Fruit fly (Drosophila melanogaster) whole organism, embryonic: ENCODE measurements around the gene CG12012.
A peak's percentile ranks its signal among the peaks of the same experiment; 100 is the strongest.

ENCODE experiments used
- Awh ChIP-seq: fragments of 200-800 bp; sonication (Bioruptor generic); IDR thresholded peaks from 2 replicates; pipeline ENCODE4, ENCODE4 v1.3.6; 2022; ENCODE audit warnings: missing biosample characterization, missing genetic modification characterization
- Blimp-1 ChIP-seq: fragments of 200-800 bp; sonication (Bioruptor generic); optimal IDR thresholded peaks from 3 replicates; lab custom pipeline; 2018; ENCODE audit warnings: missing biosample characterization, missing genetic modification characterization, mild to moderate bottlenecking, moderate library complexity, missing genetic modification reagents
- Bteb2 ChIP-seq: fragments of 200-800 bp; sonication (Bioruptor generic); optimal IDR thresholded peaks from 2 replicates; lab custom pipeline; 2016; ENCODE audit warnings: missing biosample characterization, missing genetic modification characterization
- CG10543 ChIP-seq: fragments of 200-800 bp; sonication (Bioruptor generic); optimal IDR thresholded peaks from 3 replicates; lab custom pipeline; 2017; ENCODE audit warnings: missing biosample characterization, mild to moderate bottlenecking, missing genetic modification characterization, moderate library complexity
- CG11093 ChIP-seq: fragments of 200-800 bp; sonication (Bioruptor generic); IDR thresholded peaks from 3 replicates; pipeline ENCODE4 v1.3.6; 2022; ENCODE audit warnings: missing biosample characterization, missing genetic modification characterization
- CG11695 ChIP-seq: fragments of 200-800 bp; sonication (Bioruptor generic); IDR thresholded peaks from 3 replicates; pipeline ENCODE4 v1.3.6; 2022; ENCODE audit warnings: missing biosample characterization, missing genetic modification characterization
- CG12942 ChIP-seq: fragments of 200-800 bp; sonication (Bioruptor generic); optimal IDR thresholded peaks from 3 replicates; lab custom pipeline; 2016; ENCODE audit warnings: missing biosample characterization, missing genetic modification characterization
- CG18011 ChIP-seq: fragments of 200-800 bp; sonication (Bioruptor generic); optimal IDR thresholded peaks from 2 replicates; lab custom pipeline; 2017; ENCODE audit warnings: missing biosample characterization, missing genetic modification characterization, mild to moderate bottlenecking, moderate library complexity, missing genotype
- CG1832 ChIP-seq: fragments of 200-800 bp; sonication (Bioruptor generic); optimal IDR thresholded peaks from 2 replicates; lab custom pipeline; 2017; ENCODE audit warnings: missing biosample characterization, mild to moderate bottlenecking, missing genetic modification characterization, inconsistent platforms
- CG30431 ChIP-seq: fragments of 200-800 bp; sonication (Bioruptor generic); optimal IDR thresholded peaks from 2 replicates; lab custom pipeline; 2017; ENCODE audit warnings: missing biosample characterization, missing genetic modification characterization
- CG34224 ChIP-seq: fragments of 200-800 bp; sonication (Bioruptor generic); IDR thresholded peaks from 3 replicates; pipeline ENCODE4 v1.3.6; 2022; ENCODE audit warnings: missing biosample characterization, missing genetic modification characterization; ENCODE audit not compliant: partially characterized antibody
- CG6689 ChIP-seq: fragments of 200-800 bp; sonication (Bioruptor generic); IDR thresholded peaks from 2 replicates; pipeline ENCODE4 v1.3.6; 2022; ENCODE audit warnings: missing biosample characterization, missing genetic modification characterization
- CG6854 ChIP-seq: fragments of 200-800 bp; sonication (Bioruptor generic); optimal IDR thresholded peaks from 3 replicates; lab custom pipeline; 2017; ENCODE audit warnings: missing biosample characterization, mild to moderate bottlenecking, missing genetic modification characterization
- CG7271 ChIP-seq: fragments of 200-800 bp; sonication (Bioruptor generic); optimal IDR thresholded peaks from 2 replicates; lab custom pipeline; 2018; ENCODE audit warnings: missing biosample characterization, mild to moderate bottlenecking, missing genetic modification characterization, moderate library complexity
- CG7786 ChIP-seq: fragments of 200-800 bp; sonication (Bioruptor generic); optimal IDR thresholded peaks from 2 replicates; lab custom pipeline; 2016; ENCODE audit warnings: missing biosample characterization, missing genetic modification characterization
- CG7963 ChIP-seq: fragments of 200-800 bp; sonication (Bioruptor generic); IDR thresholded peaks from 3 replicates; pipeline ENCODE4 v1.3.6; 2022; ENCODE audit warnings: missing biosample characterization, missing genetic modification characterization; ENCODE audit not compliant: partially characterized antibody
- CG8924 ChIP-seq: fragments of 200-800 bp; optimal IDR thresholded peaks from 3 replicates; lab custom pipeline; 2019; ENCODE audit warnings: missing biosample characterization, mild to moderate bottlenecking, missing genetic modification characterization, moderate library complexity
- D ChIP-seq, 2 experiments: fragments of 200-800 bp in 1 of 2; fragments of >200 bp in 1 of 2; sonication (Bioruptor generic) in 1 of 2; optimal IDR thresholded peaks; 2 replicates in 1 of 2; 3 replicates in 1 of 2; lab custom pipeline; 2017; ENCODE audit warnings: mild to moderate bottlenecking in 1 of 2, missing biosample characterization in 1 of 2, missing genetic modification characterization in 1 of 2, missing genetic modification reagents in 1 of 2
- HLH3B ChIP-seq: fragments of 200-800 bp; sonication (Bioruptor generic); IDR thresholded peaks from 2 replicates; pipeline ENCODE4 v1.3.6; 2022; ENCODE audit warnings: missing biosample characterization, missing genetic modification characterization
- Hey ChIP-seq: fragments of 200-800 bp; sonication (Bioruptor generic); optimal IDR thresholded peaks from 3 replicates; lab custom pipeline; 2018; ENCODE audit warnings: missing biosample characterization, mild to moderate bottlenecking, missing genetic modification characterization
- HmgD ChIP-seq: fragments of 200-800 bp; sonication (Bioruptor generic); optimal IDR thresholded peaks from 3 replicates; lab custom pipeline; 2016; ENCODE audit warnings: missing biosample characterization, missing genetic modification characterization
- Mrtf ChIP-seq: fragments of 200-800 bp; sonication (Bioruptor generic); IDR thresholded peaks from 3 replicates; pipeline ENCODE4 v1.3.6; 2022; ENCODE audit warnings: missing biosample characterization, missing genetic modification characterization
- Myb ChIP-seq: fragments of 200-800 bp; sonication (Bioruptor generic); optimal IDR thresholded peaks from 2 replicates; lab custom pipeline; 2016; ENCODE audit warnings: missing biosample characterization, missing genetic modification characterization
- NC2β ChIP-seq: fragments of 200-800 bp; sonication (Bioruptor generic); optimal IDR thresholded peaks from 2 replicates; lab custom pipeline; 2016; ENCODE audit warnings: missing biosample characterization, missing genetic modification characterization
- Oaz ChIP-seq: fragments of 200-800 bp; sonication (Bioruptor generic); IDR thresholded peaks from 2 replicates; pipeline ENCODE4 v1.3.6; 2022; ENCODE audit warnings: missing biosample characterization, missing genetic modification characterization
- Side ChIP-seq: fragments of 200-800 bp; sonication (Bioruptor generic); optimal IDR thresholded peaks from 2 replicates; lab custom pipeline; 2016; ENCODE audit warnings: missing biosample characterization, missing genetic modification characterization
- ash1 ChIP-seq: fragments of 200-800 bp; sonication (Bioruptor generic); optimal IDR thresholded peaks from 2 replicates; lab custom pipeline; 2018; ENCODE audit warnings: missing biosample characterization, mild to moderate bottlenecking, missing genetic modification characterization
- bab2 ChIP-seq: fragments of 200-800 bp; sonication (Bioruptor generic); optimal IDR thresholded peaks from 2 replicates; lab custom pipeline; 2016; ENCODE audit warnings: missing biosample characterization, missing genetic modification characterization
- chinmo ChIP-seq: fragments of 200-800 bp; sonication (Bioruptor generic); IDR thresholded peaks from 4 replicates; pipeline ENCODE4 v1.3.6; 2022; ENCODE audit warnings: missing biosample characterization, missing genetic modification characterization; ENCODE audit not compliant: partially characterized antibody
- corto ChIP-seq: fragments of 200-800 bp; sonication (Bioruptor generic); optimal IDR thresholded peaks from 2 replicates; lab custom pipeline; 2016; ENCODE audit warnings: missing biosample characterization, mild to moderate bottlenecking, missing genetic modification characterization, moderate library complexity
- eve ChIP-seq, 2 experiments: fragments of >200 bp; optimal IDR thresholded peaks; 2 replicates each; lab custom pipeline; 2017; ENCODE audit warnings: missing biosample characterization in 2 of 2, missing genetic modification characterization in 2 of 2
- ewg ChIP-seq: fragments of 200-800 bp; sonication (Bioruptor generic); optimal IDR thresholded peaks from 3 replicates; lab custom pipeline; 2017; ENCODE audit warnings: mild to moderate bottlenecking, missing biosample characterization, missing genetic modification reagents, missing genetic modification characterization
- fd96Cb ChIP-seq: fragments of 200-800 bp; sonication (Bioruptor generic); optimal IDR thresholded peaks from 2 replicates; lab custom pipeline; 2018; ENCODE audit warnings: missing biosample characterization, mild to moderate bottlenecking, missing genetic modification characterization, moderate library complexity
- gsb-n ChIP-seq: fragments of 200-800 bp; sonication (Bioruptor generic); optimal IDR thresholded peaks from 3 replicates; lab custom pipeline; 2018; ENCODE audit warnings: missing biosample characterization, mild to moderate bottlenecking, missing genetic modification characterization
- ham ChIP-seq: fragments of 200-800 bp; sonication (Bioruptor generic); IDR thresholded peaks from 2 replicates; pipeline ENCODE4 v1.3.6; 2022; ENCODE audit warnings: missing biosample characterization, missing genetic modification characterization
- her ChIP-seq: fragments of 200-800 bp; sonication (Bioruptor generic); optimal IDR thresholded peaks from 2 replicates; lab custom pipeline; 2016; ENCODE audit warnings: missing biosample characterization, missing genetic modification characterization
- kni ChIP-seq: fragments of 200-800 bp; sonication (Bioruptor generic); optimal IDR thresholded peaks from 3 replicates; lab custom pipeline; 2017; ENCODE audit warnings: mild to moderate bottlenecking, missing biosample characterization, missing genetic modification reagents, missing genetic modification characterization
- nerfin-2 ChIP-seq: fragments of 200-800 bp; sonication (Bioruptor generic); IDR thresholded peaks from 2 replicates; pipeline ENCODE4 v1.3.6; 2022; ENCODE audit warnings: missing biosample characterization, missing genetic modification characterization; ENCODE audit not compliant: partially characterized antibody
- oc ChIP-seq: fragments of 200-800 bp; sonication (Bioruptor generic); optimal IDR thresholded peaks from 2 replicates; lab custom pipeline; 2018; ENCODE audit warnings: missing biosample characterization, mild to moderate bottlenecking, missing genetic modification characterization, moderate library complexity
- psq ChIP-seq: fragments of 200-800 bp; sonication (Bioruptor generic); optimal IDR thresholded peaks from 2 replicates; lab custom pipeline; 2017; ENCODE audit warnings: missing biosample characterization, missing genetic modification characterization
- sc ChIP-seq, 3 experiments: fragments of >200 bp in 2 of 3; fragments of 200-800 bp in 1 of 3; sonication (Bioruptor generic) in 1 of 3; optimal IDR thresholded peaks; 2 replicates in 2 of 3; 3 replicates in 1 of 3; lab custom pipeline; 2017; ENCODE audit warnings: mild to moderate bottlenecking in 1 of 3, missing biosample characterization in 1 of 3, missing genetic modification characterization in 1 of 3, missing genetic modification reagents in 1 of 3
- slp2 ChIP-seq: fragments of 200-800 bp; sonication (Bioruptor generic); optimal IDR thresholded peaks from 2 replicates; lab custom pipeline; 2016; ENCODE audit warnings: missing biosample characterization, missing genetic modification characterization
- tna ChIP-seq: fragments of 200-800 bp; sonication (Bioruptor generic); IDR thresholded peaks from 2 replicates; pipeline ENCODE4 v1.3.6; 2022; ENCODE audit warnings: missing biosample characterization, missing genetic modification characterization; ENCODE audit not compliant: partially characterized antibody
- zen2 ChIP-seq: fragments of 200-800 bp; sonication (Bioruptor generic); IDR thresholded peaks from 3 replicates; pipeline ENCODE4 v1.3.6; 2022; ENCODE audit warnings: missing biosample characterization, missing genetic modification characterization; ENCODE audit not compliant: partially characterized antibody

The CG12012 gene

dm6 chr3L:3383965-3384595 is 7.5 kb downstream of the CG12012 start (continued):
- TF ChIP-seq tna (0 out of 2 replicates have a peak, but pooled peaks have one; percentile 13), Blimp-1 (no peak), Mrtf (GFP tag; lab: Robert Waterston, UW) (0 out of 3 replicates have a peak, but pooled peaks have one; percentile 12), oc (tag; lab: Kevin White, UChicago) (peak; percentile 81), gsb-n (tag; lab: Kevin White, UChicago) (peak; percentile 72), kni (GFP tag; lab: Kevin White, UChicago) (peak; percentile 93)
- TF ChIP-seq, all 482 proteins: peak for 22

dm6 chr3L:3384596-3385436 is 8.3 kb downstream of the CG12012 start:
- TF ChIP-seq HmgD (GFP tag; lab: Kevin White, UChicago) (no peak), eve (GFP tag; optimal IDR thresholded peaks at IDR 0.05; lab: Kevin White, UChicago) (peak in 1 of 2 experiments; percentile 47), slp2 (GFP tag; lab: Kevin White, UChicago) (no peak), sc (optimal IDR thresholded peaks at IDR 0.05; lab: Kevin White, UChicago) (no peak), sc (GFP tag; optimal IDR thresholded peaks at IDR 0.05; lab: Kevin White, UChicago) (peak; percentile 59), D (optimal IDR thresholded peaks at IDR 0.05; lab: Kevin White, UChicago) (no peak), D (GFP tag; optimal IDR thresholded peaks at IDR 0.05; lab: Kevin White, UChicago) (peak; percentile 51), CG6689 (GFP tag; lab: Robert Waterston, UW) (0 out of 2 replicates have a peak, but pooled peaks have one; percentile 23), CG10543 (GFP tag; lab: Kevin White, UChicago) (no peak), ham (no peak), CG7271 (tag; lab: Kevin White, UChicago) (no peak), Hey (no peak), NC2β (GFP tag; lab: Kevin White, UChicago) (no peak), chinmo (peak; percentile 70; the same call in 1 of the 4 replicates), ash1 (GFP tag; lab: Kevin White, UChicago) (no peak), CG8924 (tag; lab: Kevin White, UChicago) (peak; percentile 45), fd96Cb (peak; percentile 58), CG18011 (GFP tag; lab: Kevin White, UChicago) (no peak), ewg (GFP tag; lab: Kevin White, UChicago) (no peak), CG1832 (no peak), Mrtf (GFP tag; lab: Robert Waterston, UW) (no peak), Bteb2 (GFP tag; lab: Kevin White, UChicago) (no peak), Oaz (no peak), CG11695 (peak; percentile 43; the same call in 1 of the 3 replicates), psq (GFP tag; lab: Kevin White, UChicago) (no peak), bab2 (GFP tag; lab: Kevin White, UChicago) (no peak), Awh (no peak), CG6854 (GFP tag; lab: Kevin White, UChicago) (no peak), corto (GFP tag; lab: Kevin White, UChicago) (no peak), zen2 (GFP tag; lab: Robert Waterston, UW) (no peak), Side (GFP tag; lab: Kevin White, UChicago) (no peak), CG7786 (GFP tag; lab: Kevin White, UChicago) (no peak), CG12942 (no peak), CG11093 (peak; percentile 52; the same call in 1 of the 3 replicates), tna (no peak), Myb (GFP tag; lab: Kevin White, UChicago) (no peak), CG7963 (GFP tag; lab: Robert Waterston, UW) (no peak), nerfin-2 (GFP tag; lab: Robert Waterston, UW) (no peak), HLH3B (GFP tag; lab: Robert Waterston, UW) (peak; percentile 18; the same call in 1 of the 2 replicates), her (no peak), CG30431 (GFP tag; lab: Kevin White, UChicago) (peak; percentile 13), CG34224 (GFP tag; lab: Robert Waterston, UW) (no peak)
